Worm (Caenorhabditis elegans): Measurements from ENCODE around the gene copb-1.
A peak's percentile ranks its signal among the peaks of the same experiment; 100 is the strongest.

copb-1 gene

ce11 chrII:3034914-3035313 is 43.7 kb upstream of the copb-1 start:
- no peak for TF ChIP-seq nhr-120 (GFP tag; IDR thresholded peaks at IDR 0.05)
- TF ChIP-seq zfh-2 (GFP tag; conservative IDR thresholded peaks at IDR 0.05), result peak; percentile 68
- TF ChIP-seq F10E7.11 (tag; optimal IDR thresholded peaks at IDR 0.05), result no peak
- TF ChIP-seq ztf-6 (GFP tag; IDR thresholded peaks at IDR 0.05), result no peak

- TF ChIP-seq mcd-1 (GFP tag; IDR thresholded peaks at IDR 0.05) (peak; percentile 41), K12H6.12 (tag; optimal IDR thresholded peaks at IDR 0.05) (no peak), gei-17 (GFP tag; optimal IDR thresholded peaks at IDR 0.05) (peak; percentile 9), ztf-26 (tag; optimal IDR thresholded peaks at IDR 0.05) (peak; percentile 80), attf-6 (GFP tag; IDR thresholded peaks at IDR 0.05) (no peak), Y95B8A.8 (GFP tag; IDR thresholded peaks at IDR 0.05) (0 out of 2 replicates have a peak, but pooled peaks have one; percentile 14), lin-40 (tag; optimal IDR thresholded peaks at IDR 0.05) (peak; percentile 30), tbx-9 (tag; optimal IDR thresholded peaks at IDR 0.05; ENCODE audit: borderline replicate concordance) (no peak), ccch-3 (GFP tag; optimal IDR thresholded peaks at IDR 0.05) (no peak), ceh-40 (GFP tag; IDR thresholded peaks at IDR 0.05) (no peak), T07F8.4 (tag; optimal IDR thresholded peaks at IDR 0.05) (no peak), attf-5 (GFP tag; optimal IDR thresholded peaks at IDR 0.05) (peak; percentile 5), F10E7.11 (tag; optimal IDR thresholded peaks at IDR 0.05) (no peak), lir-1 (GFP tag; conservative IDR thresholded peaks at IDR 0.05) (no peak), cebp-1 (GFP tag; IDR thresholded peaks at IDR 0.05) (no peak), cebp-1 (tag; optimal IDR thresholded peaks at IDR 0.05) (peak; percentile 9), madf-10 (tag; optimal IDR thresholded peaks at IDR 0.05) (no peak), egl-18 (GFP tag; IDR thresholded peaks at IDR 0.05) (no peak), egrh-3 (GFP tag; IDR thresholded peaks at IDR 0.05) (no peak), ztf-18 (tag; optimal IDR thresholded peaks at IDR 0.05) (peak; percentile 89)
Observed at ce11 chrII:3036344-3036743, 42.3 kb upstream of the copb-1 start.

ce11 chrII:3038453-3038909 is 40.1 kb upstream of the copb-1 start, which contains the start of the genes B0454.26 and B0454.5:
Gene B0454.26 (minus strand): TSS chrII:3038553.
Gene B0454.5 (plus strand): TSS chrII:3038859.
- peak; percentile 28 for TF ChIP-seq ztf-18 (tag; optimal IDR thresholded peaks at IDR 0.05)
- TF ChIP-seq hmg-20 (GFP tag; IDR thresholded peaks at IDR 0.05), result no peak
- no peak for TF ChIP-seq ztf-6 (GFP tag; IDR thresholded peaks at IDR 0.05)
- no peak for TF ChIP-seq rec-8 (tag; optimal IDR thresholded peaks at IDR 0.05)
- no peak for TF ChIP-seq lsl-1 (GFP tag; optimal IDR thresholded peaks at IDR 0.05)
- no peak for TF ChIP-seq B0035.1 (tag; optimal IDR thresholded peaks at IDR 0.05)
- TF ChIP-seq F37B4.10 (GFP tag; IDR thresholded peaks at IDR 0.05), result 0 out of 2 replicates have a peak, but pooled peaks have one; percentile 50
- no peak for TF ChIP-seq atf-7 (tag; optimal IDR thresholded peaks at IDR 0.05)
- no peak for TF ChIP-seq tlf-1 (GFP tag; optimal IDR thresholded peaks at IDR 0.05)

ce11 chrII:3043358-3043757 is 35.2 kb upstream of the copb-1 start, which contains the start of gene B0454.8:
Gene B0454.8 (minus strand): TSS chrII:3043458.
- TF ChIP-seq ztf-28 (GFP tag; IDR thresholded peaks at IDR 0.05), result no peak
- no peak for TF ChIP-seq tbp1 (GFP tag; optimal IDR thresholded peaks at IDR 0.05)
- TF ChIP-seq mcd-1 (GFP tag; IDR thresholded peaks at IDR 0.05), result no peak
- no peak for TF ChIP-seq ets-4 (GFP tag; optimal IDR thresholded peaks at IDR 0.05)
- TF ChIP-seq F33H1.4 (GFP tag; IDR thresholded peaks at IDR 0.05), result no peak
- TF ChIP-seq let-526 (GFP tag; IDR thresholded peaks at IDR 0.05), result no peak
- TF ChIP-seq xnd-1 (tag; optimal IDR thresholded peaks at IDR 0.05), result no peak
- no peak for TF ChIP-seq dpl-1 (GFP tag; optimal IDR thresholded peaks at IDR 0.05)
- no peak for TF ChIP-seq madf-8 (GFP tag; conservative IDR thresholded peaks at IDR 0.05)
- no peak for TF ChIP-seq mxl-1 (tag; optimal IDR thresholded peaks at IDR 0.05)
- no peak for TF ChIP-seq akir-1 (GFP tag; optimal IDR thresholded peaks at IDR 0.05)
- TF ChIP-seq repo-1 (tag; optimal IDR thresholded peaks at IDR 0.05), result no peak
- no peak for TF ChIP-seq dox-1 (GFP tag; IDR thresholded peaks at IDR 0.05)
- TF ChIP-seq bed-1 (GFP tag; IDR thresholded peaks at IDR 0.05), result no peak
- no peak for TF ChIP-seq sptf-2 (GFP tag; optimal IDR thresholded peaks at IDR 0.05)
- no peak for TF ChIP-seq Y79H2A.3 (GFP tag; conservative IDR thresholded peaks at IDR 0.05)
- TF ChIP-seq nhr-120 (GFP tag; IDR thresholded peaks at IDR 0.05), result no peak

Data from whole organism, young adult.